Worm (Caenorhabditis elegans) whole organism, L1 larva: ENCODE results near the gene prmt-9.
"Not testable (repeated sequence)": the region's sequence is repeated elsewhere in the genome, so short reads cannot be mapped to it uniquely, and the experiment has no call there.

Experiments used
- aha-1 ChIP-seq: fragments of 150-350 bp; optimal IDR thresholded peaks from 2 replicates; lab custom pipeline; 2014; ENCODE audit warnings: missing biosample characterization, missing genetic modification characterization
- fos-1 ChIP-seq: fragments of 150-350 bp; optimal IDR thresholded peaks from 2 replicates; lab custom pipeline; 2014; ENCODE audit warnings: missing biosample characterization, missing genetic modification characterization
- jun-1 ChIP-seq: fragments of 150-350 bp; optimal IDR thresholded peaks from 2 replicates; lab custom pipeline; 2014; ENCODE audit warnings: missing biosample characterization, missing genetic modification reagents, missing genetic modification characterization
- mab-9 ChIP-seq: fragments of 200-800 bp; sonication (Bioruptor generic); IDR thresholded peaks from 2 replicates; pipeline ENCODE4 v1.3.6; 2022; ENCODE audit warnings: missing genetic modification reagents, missing genetic modification characterization, missing compliant biosample characterization
- mep-1 ChIP-seq: fragments of 150-350 bp; optimal IDR thresholded peaks from 2 replicates; lab custom pipeline; 2014; ENCODE audit warnings: missing biosample characterization, missing genetic modification characterization
- snu-23 ChIP-seq: sonication (generic microtip); optimal IDR thresholded peaks from 2 replicates; lab custom pipeline; 2016; ENCODE audit warnings: missing genetic modification characterization, missing compliant biosample characterization
- unc-98 ChIP-seq: fragments of 200-800 bp; sonication (Bioruptor generic); IDR thresholded peaks from 2 replicates; pipeline ENCODE4 v1.3.6; 2022; ENCODE audit warnings: missing genetic modification characterization, missing compliant biosample characterization

- not testable (repeated sequence) for TF ChIP-seq jun-1 (tag; lab: Kevin White, UChicago); mab-9; aha-1 (tag; lab: Kevin White, UChicago); fos-1 (tag; lab: Kevin White, UChicago); mep-1; snu-23 (GFP tag; lab: Kevin White, UChicago); unc-98 (GFP tag; lab: Robert Waterston, UW)
Measured at ce11 chrIV:12639311-12639710, 44.9 kb downstream of the prmt-9 start, which contains the start of gene C26H9A.3.
